Fruit fly (Drosophila melanogaster) whole organism, embryonic: ENCODE measurements around the gene Nak.

Experiments
- Asciz ChIP-seq: fragments of 200-800 bp; sonication (Bioruptor generic); optimal IDR thresholded peaks from 2 replicates; lab custom pipeline; 2017; ENCODE audit warnings: missing biosample characterization, mild to moderate bottlenecking, missing genetic modification characterization, missing genetic modification reagents
- CG10543 ChIP-seq: fragments of 200-800 bp; sonication (Bioruptor generic); optimal IDR thresholded peaks from 3 replicates; lab custom pipeline; 2017; ENCODE audit warnings: missing biosample characterization, mild to moderate bottlenecking, missing genetic modification characterization, moderate library complexity
- CG12219 ChIP-seq: fragments of 200-800 bp; sonication (Bioruptor generic); optimal IDR thresholded peaks from 3 replicates; lab custom pipeline; 2018; ENCODE audit warnings: missing biosample characterization, mild to moderate bottlenecking, missing genetic modification characterization
- CG12299 ChIP-seq: fragments of 200-800 bp; sonication (Bioruptor generic); optimal IDR thresholded peaks from 2 replicates; lab custom pipeline; 2018; ENCODE audit warnings: missing biosample characterization, mild to moderate bottlenecking, missing genetic modification characterization
- CG1233 ChIP-seq: fragments of 200-800 bp; sonication (Bioruptor generic); optimal IDR thresholded peaks from 4 replicates; lab custom pipeline; 2018; ENCODE audit warnings: missing biosample characterization, mild to moderate bottlenecking, missing genetic modification characterization
- CG12744 ChIP-seq: fragments of 200-800 bp; sonication (Bioruptor generic); optimal IDR thresholded peaks from 2 replicates; lab custom pipeline; 2016; ENCODE audit warnings: missing biosample characterization, missing genetic modification characterization
- CG13296 ChIP-seq: fragments of 200-800 bp; sonication (Bioruptor generic); optimal IDR thresholded peaks from 3 replicates; lab custom pipeline; 2018; ENCODE audit warnings: missing biosample characterization, mild to moderate bottlenecking, missing genetic modification characterization
- CG13424 ChIP-seq: fragments of 200-800 bp; sonication (Bioruptor generic); optimal IDR thresholded peaks from 2 replicates; lab custom pipeline; 2019; ENCODE audit warnings: missing biosample characterization, mild to moderate bottlenecking, missing genetic modification characterization, moderate library complexity
- CG13894 ChIP-seq: fragments of 200-800 bp; sonication (Bioruptor generic); optimal IDR thresholded peaks from 3 replicates; lab custom pipeline; 2018; ENCODE audit warnings: missing biosample characterization, mild to moderate bottlenecking, missing genetic modification characterization, moderate library complexity
- CG1529 ChIP-seq: fragments of 200-800 bp; sonication (Bioruptor generic); optimal IDR thresholded peaks from 3 replicates; lab custom pipeline; 2018; ENCODE audit warnings: missing biosample characterization, missing genetic modification characterization
- CG1647 ChIP-seq: fragments of 200-800 bp; sonication (Bioruptor generic); optimal IDR thresholded peaks from 3 replicates; lab custom pipeline; 2016; ENCODE audit warnings: missing biosample characterization, missing genetic modification characterization
- CG17361 ChIP-seq: fragments of 200-800 bp; sonication (Bioruptor generic); IDR thresholded peaks from 3 replicates; pipeline ENCODE4 v1.3.6; 2022; ENCODE audit warnings: missing biosample characterization, missing genetic modification characterization
- CG18011 ChIP-seq: fragments of 200-800 bp; sonication (Bioruptor generic); optimal IDR thresholded peaks from 2 replicates; lab custom pipeline; 2017; ENCODE audit warnings: missing biosample characterization, missing genetic modification characterization, mild to moderate bottlenecking, moderate library complexity, missing genotype
- CG2120 ChIP-seq: fragments of 200-800 bp; sonication (Bioruptor generic); optimal IDR thresholded peaks from 3 replicates; lab custom pipeline; 2016; ENCODE audit warnings: missing biosample characterization, missing genetic modification characterization
- CG2678 ChIP-seq: fragments of 200-800 bp; sonication (Bioruptor generic); optimal IDR thresholded peaks from 3 replicates; lab custom pipeline; 2019; ENCODE audit warnings: missing biosample characterization, mild to moderate bottlenecking, missing genetic modification characterization, moderate library complexity
- CG4282 ChIP-seq: fragments of 200-800 bp; sonication (Bioruptor generic); optimal IDR thresholded peaks from 2 replicates; lab custom pipeline; 2016; ENCODE audit warnings: missing biosample characterization, missing genetic modification characterization
- CG7357 ChIP-seq: fragments of 200-800 bp; sonication (Bioruptor generic); IDR thresholded peaks from 3 replicates; pipeline ENCODE4 v1.3.6; 2022; ENCODE audit warnings: missing biosample characterization, missing genetic modification characterization
- CG7987 ChIP-seq: fragments of 200-800 bp; sonication (Bioruptor generic); optimal IDR thresholded peaks from 2 replicates; lab custom pipeline; 2018; ENCODE audit warnings: missing biosample characterization, mild to moderate bottlenecking, missing genetic modification characterization, moderate library complexity
- CG8924 ChIP-seq: fragments of 200-800 bp; optimal IDR thresholded peaks from 3 replicates; lab custom pipeline; 2019; ENCODE audit warnings: missing biosample characterization, mild to moderate bottlenecking, missing genetic modification characterization, moderate library complexity
- CG9437 ChIP-seq: fragments of 200-800 bp; sonication (Bioruptor generic); optimal IDR thresholded peaks from 2 replicates; lab custom pipeline; 2018; ENCODE audit warnings: missing biosample characterization, mild to moderate bottlenecking, missing genetic modification characterization
- CG9817 ChIP-seq: fragments of 200-800 bp; sonication (Bioruptor generic); optimal IDR thresholded peaks from 2 replicates; lab custom pipeline; 2018; ENCODE audit warnings: missing biosample characterization, mild to moderate bottlenecking, missing genetic modification characterization, moderate library complexity
- Chrac-16 ChIP-seq: fragments of 200-800 bp; sonication (Bioruptor generic); optimal IDR thresholded peaks from 3 replicates; lab custom pipeline; 2016; ENCODE audit warnings: missing biosample characterization, missing genetic modification characterization
- CrebB ChIP-seq: fragments of 200-800 bp; sonication (Bioruptor generic); optimal IDR thresholded peaks from 3 replicates; lab custom pipeline; 2018; ENCODE audit warnings: missing biosample characterization, mild to moderate bottlenecking, missing genetic modification characterization
- Dek ChIP-seq: fragments of 200-800 bp; sonication (Bioruptor generic); optimal IDR thresholded peaks from 3 replicates; lab custom pipeline; 2019; ENCODE audit warnings: missing biosample characterization, mild to moderate bottlenecking, missing genetic modification characterization, moderate library complexity
- E2f1 ChIP-seq: fragments of 200-800 bp; sonication (Bioruptor generic); IDR thresholded peaks from 2 replicates; pipeline ENCODE4 v1.3.6; 2022; ENCODE audit warnings: missing biosample characterization, missing genetic modification characterization
- ERR ChIP-seq: fragments of 200-800 bp; sonication (Bioruptor generic); optimal IDR thresholded peaks from 2 replicates; lab custom pipeline; 2016; ENCODE audit warnings: missing biosample characterization, missing genetic modification characterization
- Fer3 ChIP-seq: fragments of 200-800 bp; sonication (Bioruptor generic); optimal IDR thresholded peaks from 2 replicates; lab custom pipeline; 2018; ENCODE audit warnings: missing biosample characterization, mild to moderate bottlenecking, missing genetic modification characterization, moderate library complexity
- HLH3B ChIP-seq: fragments of 200-800 bp; sonication (Bioruptor generic); IDR thresholded peaks from 2 replicates; pipeline ENCODE4 v1.3.6; 2022; ENCODE audit warnings: missing biosample characterization, missing genetic modification characterization
- Hsf ChIP-seq: fragments of 200-800 bp; sonication (Bioruptor generic); optimal IDR thresholded peaks from 3 replicates; lab custom pipeline; 2016; ENCODE audit warnings: missing biosample characterization, missing genetic modification characterization
- Ptx1 ChIP-seq: fragments of 200-800 bp; sonication (Bioruptor generic); IDR thresholded peaks from 2 replicates; pipeline ENCODE4 v1.3.6; 2022; ENCODE audit warnings: missing biosample characterization, missing genetic modification characterization
- Ravus ChIP-seq: fragments of 200-800 bp; sonication (Bioruptor generic); IDR thresholded peaks from 2 replicates; pipeline ENCODE4 v1.3.6; 2022; ENCODE audit warnings: missing biosample characterization, missing genetic modification characterization
- Sox102F ChIP-seq: fragments of 200-800 bp; sonication (Bioruptor generic); optimal IDR thresholded peaks from 2 replicates; lab custom pipeline; 2018; ENCODE audit warnings: missing biosample characterization, mild to moderate bottlenecking, missing genetic modification characterization, moderate library complexity
- Sry-δ ChIP-seq: fragments of 200-800 bp; sonication (Bioruptor generic); optimal IDR thresholded peaks from 2 replicates; lab custom pipeline; 2016; ENCODE audit warnings: missing biosample characterization, missing genetic modification characterization
- Ssrp ChIP-seq: fragments of 200-800 bp; sonication (Bioruptor generic); optimal IDR thresholded peaks from 2 replicates; lab custom pipeline; 2018; ENCODE audit warnings: missing biosample characterization, mild to moderate bottlenecking, missing genetic modification characterization, moderate library complexity
- Xbp1 ChIP-seq: fragments of 200-800 bp; sonication (Bioruptor generic); optimal IDR thresholded peaks from 3 replicates; lab custom pipeline; 2016; ENCODE audit warnings: missing biosample characterization, mild to moderate bottlenecking, missing genetic modification characterization
- bab2 ChIP-seq: fragments of 200-800 bp; sonication (Bioruptor generic); optimal IDR thresholded peaks from 2 replicates; lab custom pipeline; 2016; ENCODE audit warnings: missing biosample characterization, missing genetic modification characterization
- cato ChIP-seq: fragments of 200-800 bp; sonication (Bioruptor generic); optimal IDR thresholded peaks from 2 replicates; lab custom pipeline; 2016; ENCODE audit warnings: missing biosample characterization, missing genetic modification characterization, borderline replicate concordance
- cg ChIP-seq: fragments of 200-800 bp; sonication (Bioruptor generic); optimal IDR thresholded peaks from 3 replicates; lab custom pipeline; 2019; ENCODE audit warnings: missing biosample characterization, mild to moderate bottlenecking, missing genetic modification characterization, moderate library complexity
- jing ChIP-seq: fragments of 200-800 bp; sonication (Bioruptor generic); optimal IDR thresholded peaks from 2 replicates; lab custom pipeline; 2018; ENCODE audit warnings: missing biosample characterization, mild to moderate bottlenecking, missing genetic modification characterization
- kay ChIP-seq: fragments of 200-800 bp; sonication (Bioruptor generic); optimal IDR thresholded peaks from 2 replicates; lab custom pipeline; 2016; ENCODE audit warnings: missing biosample characterization, missing genetic modification characterization
- nmo ChIP-seq: fragments of 200-800 bp; sonication (Bioruptor generic); optimal IDR thresholded peaks from 2 replicates; lab custom pipeline; 2018; ENCODE audit warnings: missing biosample characterization, mild to moderate bottlenecking, missing genetic modification characterization, moderate library complexity
- oc ChIP-seq: fragments of 200-800 bp; sonication (Bioruptor generic); optimal IDR thresholded peaks from 2 replicates; lab custom pipeline; 2018; ENCODE audit warnings: missing biosample characterization, mild to moderate bottlenecking, missing genetic modification characterization, moderate library complexity
- pan ChIP-seq, 4 experiments: fragments of >200 bp in 3 of 4; fragments of 200-800 bp in 1 of 4; sonication (Bioruptor generic) in 1 of 4; optimal IDR thresholded peaks in 3 of 4; IDR thresholded peaks in 1 of 4; 2 replicates each; pipeline versions ENCODE4 v1.3.6 to Lab custom; 2017 to 2022; ENCODE audit warnings: missing biosample characterization in 2 of 4, missing genetic modification characterization in 2 of 4, mixed read lengths in 1 of 4
- run ChIP-seq: fragments of 200-800 bp; sonication (Bioruptor generic); optimal IDR thresholded peaks from 3 replicates; lab custom pipeline; 2018; ENCODE audit warnings: missing biosample characterization, mild to moderate bottlenecking, missing genetic modification characterization
- slp2 ChIP-seq: fragments of 200-800 bp; sonication (Bioruptor generic); optimal IDR thresholded peaks from 2 replicates; lab custom pipeline; 2016; ENCODE audit warnings: missing biosample characterization, missing genetic modification characterization
- tio ChIP-seq: fragments of 200-800 bp; sonication (Bioruptor generic); optimal IDR thresholded peaks from 2 replicates; lab custom pipeline; 2017; ENCODE audit warnings: missing biosample characterization, missing genetic modification characterization, inconsistent platforms
- trem ChIP-seq: fragments of 200-800 bp; optimal IDR thresholded peaks from 3 replicates; lab custom pipeline; 2019; ENCODE audit warnings: missing biosample characterization, mild to moderate bottlenecking, missing genetic modification characterization, moderate library complexity
- zfh1 ChIP-seq: fragments of 200-800 bp; sonication (Bioruptor generic); IDR thresholded peaks from 3 replicates; pipeline ENCODE4 v1.3.6; 2022; ENCODE audit warnings: missing biosample characterization, missing genetic modification characterization

Gene Nak

dm6 chr2L:18948065-18948723, 20.4 kb downstream of the Nak start (continued):
- no peak for TF ChIP-seq kay (GFP tag; lab: Kevin White, UChicago)
- 0 out of 3 replicates have a peak, but pooled peaks have one; percentile 39 for TF ChIP-seq zfh1 (GFP tag; lab: Robert Waterston, UW)
- TF ChIP-seq CG7987 (GFP tag; lab: Kevin White, UChicago), result peak; percentile 10
- peak; percentile 68 for TF ChIP-seq Hsf (GFP tag; lab: Kevin White, UChicago)
- peak; percentile 75 for TF ChIP-seq CG9437
- TF ChIP-seq tio, result peak; percentile 76
- no peak for TF ChIP-seq CG13894 (tag; lab: Kevin White, UChicago)
- peak; percentile 87 for TF ChIP-seq CG1529 (GFP tag; lab: Kevin White, UChicago)
- no peak for TF ChIP-seq Sry-δ
- TF ChIP-seq slp2 (GFP tag; lab: Kevin White, UChicago), result peak; percentile 55
- peak; percentile 71 for TF ChIP-seq CG7357 (GFP tag; lab: Robert Waterston, UW)
- TF ChIP-seq Asciz (GFP tag; lab: Kevin White, UChicago), result peak; percentile 61
- TF ChIP-seq Dek, result peak; percentile 63
- peak; percentile 83 for TF ChIP-seq CG2678 (tag; lab: Kevin White, UChicago)
- TF ChIP-seq run, result peak; percentile 65
- TF ChIP-seq nmo, result peak; percentile 86
- TF ChIP-seq CG12299 (tag; lab: Kevin White, UChicago), result peak; percentile 34
- peak; percentile 85 for TF ChIP-seq Sox102F (GFP tag; lab: Kevin White, UChicago)
- TF ChIP-seq CG12744 (GFP tag; lab: Kevin White, UChicago), result no peak
- TF ChIP-seq CG13296 (GFP tag; lab: Kevin White, UChicago), result peak; percentile 49
- TF ChIP-seq CG8924 (tag; lab: Kevin White, UChicago), result peak; percentile 87
- peak; percentile 27 for TF ChIP-seq Fer3 (tag; lab: Kevin White, UChicago)
- peak; percentile 82 for TF ChIP-seq CG17361
- TF ChIP-seq jing (GFP tag; lab: Kevin White, UChicago), result peak; percentile 25
- peak; percentile 25 for TF ChIP-seq cato
- no peak for TF ChIP-seq Ravus
- no peak for TF ChIP-seq CG1647 (GFP tag; lab: Kevin White, UChicago)
- peak; percentile 40 for TF ChIP-seq oc (tag; lab: Kevin White, UChicago)
- TF ChIP-seq E2f1 (GFP tag; lab: Robert Waterston, UW), result 0 out of 2 replicates have a peak, but pooled peaks have one; percentile 24
- TF ChIP-seq CG9817 (tag; lab: Kevin White, UChicago), result peak; percentile 38
- TF ChIP-seq Chrac-16 (GFP tag; lab: Kevin White, UChicago), result peak; percentile 54
- TF ChIP-seq Xbp1 (GFP tag; lab: Kevin White, UChicago), result peak; percentile 56
- peak; percentile 41 for TF ChIP-seq CG10543 (GFP tag; lab: Kevin White, UChicago)
- TF ChIP-seq Ssrp (tag; lab: Kevin White, UChicago), result peak; percentile 81
- peak; percentile 91 for TF ChIP-seq CG13424
- TF ChIP-seq cg (GFP tag; lab: Kevin White, UChicago), result no peak
- TF ChIP-seq HLH3B, result peak; percentile 49; the same call in 1 of the 2 replicates
- no peak for TF ChIP-seq pan (optimal IDR thresholded peaks at IDR 0.05; lab: Kevin White, UChicago)
- TF ChIP-seq pan (GFP tag; optimal IDR thresholded peaks at IDR 0.05 in 1 of 2, IDR thresholded peaks at IDR 0.05 in 1 of 2), result peak in 1 of 2 experiments; percentile 36
- no peak for TF ChIP-seq CG18011 (GFP tag; lab: Kevin White, UChicago)
- peak; percentile 70 for TF ChIP-seq CG12219 (GFP tag; lab: Kevin White, UChicago)
- no peak for TF ChIP-seq CrebB (tag; lab: Kevin White, UChicago)
- peak; percentile 22 for TF ChIP-seq bab2 (GFP tag; lab: Kevin White, UChicago)
- no peak for TF ChIP-seq CG4282 (GFP tag; lab: Kevin White, UChicago)
- peak; percentile 67 for TF ChIP-seq Ptx1 (GFP tag; lab: Robert Waterston, UW)
- TF ChIP-seq CG2120, result peak; percentile 24
- TF ChIP-seq trem (tag; lab: Kevin White, UChicago), result peak; percentile 28
- TF ChIP-seq CG1233 (GFP tag; lab: Kevin White, UChicago), result peak; percentile 61
- no peak for TF ChIP-seq ERR (GFP tag; lab: Kevin White, UChicago)
